Worm (Caenorhabditis elegans): ENCODE results near the gene set-24.
A peak's percentile ranks its signal among the peaks of the same experiment; 100 is the strongest.
"Not testable (repeated sequence)": the region's sequence is repeated elsewhere in the genome, so short reads cannot be mapped to it uniquely, and the experiment has no call there.

Gene set-24

ce11 chrII:12169487-12170128 is 38.8 kb upstream of the set-24 start:
- no peak for TF ChIP-seq nhr-43 (tag; optimal IDR thresholded peaks at IDR 0.05; ENCODE audit: poor library complexity, severe bottlenecking)
- TF ChIP-seq unc-62 (GFP tag; optimal IDR thresholded peaks at IDR 0.05) = no peak
- TF ChIP-seq nhr-12 (tag; optimal IDR thresholded peaks at IDR 0.05) = no peak
- TF ChIP-seq ama-1 (optimal IDR thresholded peaks at IDR 0.05) = no peak
- no peak for TF ChIP-seq daf-12 (tag; optimal IDR thresholded peaks at IDR 0.05)
- no peak for TF ChIP-seq fkh-10 (GFP tag; optimal IDR thresholded peaks at IDR 0.05)
- TF ChIP-seq nhr-25 (tag; optimal IDR thresholded peaks at IDR 0.05) = no peak
- no peak for TF ChIP-seq ceh-9 (tag; optimal IDR thresholded peaks at IDR 0.05)
- no peak for TF ChIP-seq nhr-77 (tag; optimal IDR thresholded peaks at IDR 0.05)
- no peak for TF ChIP-seq ceh-16 (tag; optimal IDR thresholded peaks at IDR 0.05)
- no peak for TF ChIP-seq tbx-2 (tag; optimal IDR thresholded peaks at IDR 0.05)
- TF ChIP-seq nhr-23 (tag; optimal IDR thresholded peaks at IDR 0.05) = no peak
- no peak for TF ChIP-seq skn-1 (tag; optimal IDR thresholded peaks at IDR 0.05)
- TF ChIP-seq ztf-4 (tag; optimal IDR thresholded peaks at IDR 0.05) = no peak

DNA sequence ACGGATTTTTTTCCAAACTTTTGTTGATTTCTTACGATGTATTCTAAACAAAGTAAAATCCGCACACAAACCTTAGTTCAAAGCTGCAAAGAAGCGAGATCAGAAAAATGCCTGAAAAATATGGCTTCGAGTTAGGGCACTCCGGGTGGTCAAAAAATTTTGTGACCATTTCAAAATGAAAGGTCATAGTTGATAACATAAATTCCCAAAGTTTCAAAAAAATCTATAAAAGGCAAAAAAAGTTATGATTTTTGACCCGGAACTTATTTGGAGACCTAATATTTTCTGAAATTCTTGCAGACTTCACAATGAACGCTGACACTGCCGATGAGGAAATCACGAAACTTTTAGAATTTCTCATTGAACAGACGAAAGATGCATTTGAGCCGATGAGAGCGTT is 33.8 kb upstream of the set-24 start, which contains the start of gene Y57A10A.8:
Gene Y57A10A.8 (plus strand): TSS at position 301 of the 400 bp plus-strand sequence.
- TF ChIP-seq nhr-23, pqm-1, ceh-82 (tag; optimal IDR thresholded peaks at IDR 0.05): not testable (repeated sequence)

ce11 chrII:12162997-12163396 is 32.2 kb upstream of the set-24 start:
- TF ChIP-seq hmg-11 (tag; optimal IDR thresholded peaks at IDR 0.05) (peak; percentile 81), nfya-1 (tag; optimal IDR thresholded peaks at IDR 0.05; ENCODE audit: insufficient read depth) (no peak)

DNA sequence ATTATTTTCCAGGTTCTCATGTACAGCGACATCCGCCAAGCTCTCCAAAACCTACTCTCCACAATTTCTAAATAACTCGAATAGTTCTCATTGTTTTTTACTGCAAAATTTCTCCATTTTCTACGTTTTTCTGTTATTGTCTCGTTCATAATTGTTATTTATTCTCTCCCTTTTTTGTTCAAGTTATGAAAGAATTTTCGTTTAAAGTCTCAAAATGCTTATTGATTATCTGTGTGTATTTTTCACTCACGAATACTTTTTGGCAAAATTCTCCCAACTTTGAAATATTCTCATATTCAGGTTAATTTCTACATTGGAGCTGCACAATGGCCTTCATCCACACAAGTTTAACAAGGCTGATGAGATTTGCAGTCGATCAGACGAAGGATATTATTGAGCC is 23.4 kb upstream of the set-24 start, which contains the start of gene Y57A10A.5:
Gene Y57A10A.5 (plus strand): TSS at position 301 of the 400 bp plus-strand sequence.
- TF ChIP-seq skn-1, elt-1, daf-12 (tag; optimal IDR thresholded peaks at IDR 0.05): not testable (repeated sequence)

ce11 chrII:12151640-12152039 is 20.9 kb upstream of the set-24 start, which contains the start of gene Y57A10A.4:
Y57A10A.4 (plus strand) TSS chrII:12151940.
- not testable (repeated sequence) for TF ChIP-seq zag-1, pha-4, ceh-9 (tag; optimal IDR thresholded peaks at IDR 0.05)

DNA sequence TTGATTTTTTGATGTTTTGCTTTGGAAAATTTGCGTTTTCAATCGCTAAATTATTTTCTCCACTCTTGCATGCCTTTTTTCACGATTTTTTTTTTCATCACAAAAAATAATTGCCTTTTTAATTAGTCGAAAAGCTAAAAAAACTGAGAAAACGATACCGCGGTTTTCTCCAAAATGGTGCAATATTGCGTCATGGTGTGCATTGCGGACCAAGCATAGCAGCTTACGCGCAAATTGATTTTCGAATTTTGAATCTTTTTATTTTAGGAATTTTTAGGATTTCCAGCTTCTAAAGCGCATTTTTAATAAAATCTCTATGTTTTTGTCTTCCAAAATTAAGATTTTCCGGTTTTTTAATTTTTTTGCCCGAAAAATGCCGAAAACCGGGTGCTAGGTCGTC is 19.5 kb upstream of the set-24 start:
- TF ChIP-seq fkh-2 (tag; optimal IDR thresholded peaks at IDR 0.05) (no peak), fkh-10 (GFP tag; optimal IDR thresholded peaks at IDR 0.05) (no peak), sea-2 (GFP tag; optimal IDR thresholded peaks at IDR 0.05) (no peak), egl-5 (tag; optimal IDR thresholded peaks at IDR 0.05) (no peak), ztf-4 (tag; optimal IDR thresholded peaks at IDR 0.05) (no peak), nhr-67 (tag; optimal IDR thresholded peaks at IDR 0.05) (no peak), elt-2 (tag; optimal IDR thresholded peaks at IDR 0.05) (no peak), nhr-25 (tag; optimal IDR thresholded peaks at IDR 0.05) (no peak), unc-62 (GFP tag; optimal IDR thresholded peaks at IDR 0.05) (no peak), eor-1 (tag; optimal IDR thresholded peaks at IDR 0.05) (no peak), pha-4 (tag; optimal IDR thresholded peaks at IDR 0.05) (no peak), nhr-28 (tag; optimal IDR thresholded peaks at IDR 0.05) (no peak), nhr-43 (tag; optimal IDR thresholded peaks at IDR 0.05; ENCODE audit: poor library complexity, severe bottlenecking) (no peak), ama-1 (optimal IDR thresholded peaks at IDR 0.05) (no peak), aly-2 (tag; optimal IDR thresholded peaks at IDR 0.05) (no peak), skn-1 (tag; optimal IDR thresholded peaks at IDR 0.05) (no peak)

ce11 chrII:12147331-12147730 is 16.6 kb upstream of the set-24 start, which contains the start of gene Y57A10A.2:
Y57A10A.2 (plus strand) TSS chrII:12147631.
- TF ChIP-seq nhr-28 (tag; optimal IDR thresholded peaks at IDR 0.05) (no peak), aly-2 (tag; optimal IDR thresholded peaks at IDR 0.05) (no peak), jun-1 (tag; optimal IDR thresholded peaks at IDR 0.05) (no peak), nhr-67 (tag; optimal IDR thresholded peaks at IDR 0.05) (no peak), elt-2 (tag; optimal IDR thresholded peaks at IDR 0.05) (no peak), nhr-25 (tag; optimal IDR thresholded peaks at IDR 0.05) (no peak), elt-3 (tag; optimal IDR thresholded peaks at IDR 0.05) (no peak), mml-1 (tag; optimal IDR thresholded peaks at IDR 0.05) (no peak), nfya-1 (tag; optimal IDR thresholded peaks at IDR 0.05; ENCODE audit: insufficient read depth) (no peak), fkh-2 (tag; optimal IDR thresholded peaks at IDR 0.05) (no peak), sea-2 (GFP tag; optimal IDR thresholded peaks at IDR 0.05) (no peak), ceh-9 (tag; optimal IDR thresholded peaks at IDR 0.05) (no peak), unc-62 (GFP tag; optimal IDR thresholded peaks at IDR 0.05) (no peak), egl-5 (tag; optimal IDR thresholded peaks at IDR 0.05) (no peak)

All from whole organism, L3 larva.